Fruit fly (Drosophila melanogaster) whole organism, embryonic: Measurements from ENCODE around the gene path.
A peak's percentile ranks its signal among the peaks of the same experiment; 100 is the strongest.

Source experiments
- ATbp ChIP-seq: fragments of 200-800 bp; sonication (Bioruptor generic); optimal IDR thresholded peaks from 2 replicates; lab custom pipeline; 2017; ENCODE audit warnings: missing biosample characterization, mild to moderate bottlenecking, missing genetic modification characterization, missing genetic modification reagents
- CG10366 ChIP-seq: fragments of 200-800 bp; sonication (Bioruptor generic); IDR thresholded peaks from 2 replicates; pipeline ENCODE4 v1.3.6; 2022; ENCODE audit warnings: missing biosample characterization, missing genetic modification characterization
- CG11085 ChIP-seq: fragments of 200-800 bp; sonication (Bioruptor generic); IDR thresholded peaks from 2 replicates; pipeline ENCODE4 v1.3.6; 2022; ENCODE audit warnings: missing biosample characterization, missing genetic modification characterization
- CG12071 ChIP-seq: fragments of 200-800 bp; sonication (Bioruptor generic); optimal IDR thresholded peaks from 3 replicates; lab custom pipeline; 2018; ENCODE audit warnings: missing biosample characterization, mild to moderate bottlenecking, missing genetic modification characterization
- CG12299 ChIP-seq: fragments of 200-800 bp; sonication (Bioruptor generic); optimal IDR thresholded peaks from 2 replicates; lab custom pipeline; 2018; ENCODE audit warnings: missing biosample characterization, mild to moderate bottlenecking, missing genetic modification characterization
- CG1233 ChIP-seq: fragments of 200-800 bp; sonication (Bioruptor generic); optimal IDR thresholded peaks from 4 replicates; lab custom pipeline; 2018; ENCODE audit warnings: missing biosample characterization, mild to moderate bottlenecking, missing genetic modification characterization
- CG12391 ChIP-seq: fragments of 200-800 bp; sonication (Bioruptor generic); optimal IDR thresholded peaks from 3 replicates; lab custom pipeline; 2018; ENCODE audit warnings: missing biosample characterization, mild to moderate bottlenecking, missing genetic modification characterization, moderate library complexity
- CG12769 ChIP-seq: fragments of 200-800 bp; sonication (Bioruptor generic); optimal IDR thresholded peaks from 2 replicates; lab custom pipeline; 2019; ENCODE audit warnings: missing biosample characterization, mild to moderate bottlenecking, missing genetic modification characterization, moderate library complexity
- CG14050 ChIP-seq: fragments of 200-800 bp; sonication (Bioruptor generic); IDR thresholded peaks from 3 replicates; pipeline ENCODE4 v1.3.6; 2022; ENCODE audit warnings: missing biosample characterization, missing genetic modification characterization
- CG1603 ChIP-seq: fragments of 200-800 bp; sonication (Bioruptor generic); optimal IDR thresholded peaks from 2 replicates; lab custom pipeline; 2019; ENCODE audit warnings: missing biosample characterization, mild to moderate bottlenecking, missing genetic modification characterization, moderate library complexity
- CG18599 ChIP-seq: fragments of 200-800 bp; sonication (Bioruptor generic); optimal IDR thresholded peaks from 3 replicates; lab custom pipeline; 2017; ENCODE audit warnings: missing biosample characterization, missing genetic modification characterization, mild to moderate bottlenecking, moderate library complexity, missing genetic modification reagents
- CG2875 ChIP-seq: fragments of 200-800 bp; sonication (Bioruptor generic); optimal IDR thresholded peaks from 2 replicates; lab custom pipeline; 2017; ENCODE audit warnings: missing biosample characterization, mild to moderate bottlenecking, missing genetic modification characterization, missing genetic modification reagents
- CG4360 ChIP-seq: fragments of 200-800 bp; sonication (Bioruptor generic); IDR thresholded peaks from 2 replicates; pipeline ENCODE4 v1.3.6; 2022; ENCODE audit warnings: missing biosample characterization, missing genetic modification characterization
- CG4707 ChIP-seq: fragments of 200-800 bp; sonication (Bioruptor generic); optimal IDR thresholded peaks from 2 replicates; lab custom pipeline; 2018; ENCODE audit warnings: missing biosample characterization, mild to moderate bottlenecking, missing genetic modification characterization, moderate library complexity
- CG7963 ChIP-seq: fragments of 200-800 bp; sonication (Bioruptor generic); IDR thresholded peaks from 3 replicates; pipeline ENCODE4 v1.3.6; 2022; ENCODE audit warnings: missing biosample characterization, missing genetic modification characterization; ENCODE audit not compliant: partially characterized antibody
- CG8944 ChIP-seq: fragments of 200-800 bp; sonication (Bioruptor generic); optimal IDR thresholded peaks from 3 replicates; lab custom pipeline; 2016; ENCODE audit warnings: missing biosample characterization, missing genetic modification characterization
- CG9727 ChIP-seq: fragments of 200-800 bp; sonication (Bioruptor generic); optimal IDR thresholded peaks from 3 replicates; lab custom pipeline; 2017; ENCODE audit warnings: missing biosample characterization, mild to moderate bottlenecking, missing genetic modification characterization
- CG9797 ChIP-seq: fragments of 200-800 bp; sonication (Bioruptor generic); optimal IDR thresholded peaks from 3 replicates; lab custom pipeline; 2018; ENCODE audit warnings: missing biosample characterization, mild to moderate bottlenecking, missing genetic modification characterization
- CG9876 ChIP-seq: fragments of 200-800 bp; sonication (Bioruptor generic); optimal IDR thresholded peaks from 2 replicates; lab custom pipeline; 2016; ENCODE audit warnings: missing biosample characterization, missing genetic modification characterization
- Chrac-16 ChIP-seq: fragments of 200-800 bp; sonication (Bioruptor generic); optimal IDR thresholded peaks from 3 replicates; lab custom pipeline; 2016; ENCODE audit warnings: missing biosample characterization, missing genetic modification characterization
- Eip74EF ChIP-seq, 2 experiments: fragments of 200-800 bp in 1 of 2; fragments of >200 bp in 1 of 2; sonication (Bioruptor generic) in 1 of 2; optimal IDR thresholded peaks; 2 replicates each; lab custom pipeline; 2017 to 2019; ENCODE audit warnings: missing biosample characterization in 2 of 2, missing genetic modification characterization in 2 of 2, mild to moderate bottlenecking in 1 of 2, moderate library complexity in 1 of 2
- Fer3 ChIP-seq: fragments of 200-800 bp; sonication (Bioruptor generic); optimal IDR thresholded peaks from 2 replicates; lab custom pipeline; 2018; ENCODE audit warnings: missing biosample characterization, mild to moderate bottlenecking, missing genetic modification characterization, moderate library complexity
- HHEX ChIP-seq: fragments of 200-800 bp; sonication (Bioruptor generic); optimal IDR thresholded peaks from 3 replicates; lab custom pipeline; 2017; ENCODE audit warnings: missing biosample characterization, mild to moderate bottlenecking, missing genetic modification characterization, missing genetic modification reagents
- HmgZ ChIP-seq: fragments of 200-800 bp; sonication (Bioruptor generic); optimal IDR thresholded peaks from 2 replicates; lab custom pipeline; 2018; ENCODE audit warnings: missing biosample characterization, mild to moderate bottlenecking, missing genetic modification characterization
- Kr ChIP-seq: fragments of 200-800 bp; sonication (Bioruptor generic); optimal IDR thresholded peaks from 2 replicates; lab custom pipeline; 2017; ENCODE audit warnings: missing biosample characterization, mild to moderate bottlenecking, missing genetic modification characterization
- Lpt ChIP-seq: fragments of >200 bp; optimal IDR thresholded peaks from 2 replicates; lab custom pipeline; 2018; ENCODE audit warnings: missing biosample characterization, missing genetic modification characterization
- MBD-R2 ChIP-seq: fragments of 200-800 bp; sonication (Bioruptor generic); IDR thresholded peaks from 2 replicates; pipeline ENCODE4 v1.3.6; 2022; ENCODE audit warnings: missing biosample characterization, missing genetic modification characterization
- Med ChIP-seq: fragments of 200-800 bp; sonication (Bioruptor generic); peaks from one replicate; lab custom pipeline; 2016; ENCODE audit warnings: missing biosample characterization, missing genetic modification characterization, mild to moderate bottlenecking, inconsistent platforms, moderate library complexity
- Mes4 ChIP-seq: fragments of 200-800 bp; sonication (Bioruptor generic); optimal IDR thresholded peaks from 2 replicates; lab custom pipeline; 2016; ENCODE audit warnings: missing biosample characterization, missing genetic modification characterization
- Myb ChIP-seq: fragments of 200-800 bp; sonication (Bioruptor generic); optimal IDR thresholded peaks from 2 replicates; lab custom pipeline; 2016; ENCODE audit warnings: missing biosample characterization, missing genetic modification characterization
- Vsx1 ChIP-seq: fragments of 200-800 bp; sonication (Bioruptor generic); optimal IDR thresholded peaks from 2 replicates; lab custom pipeline; 2017; ENCODE audit warnings: missing biosample characterization, mild to moderate bottlenecking, missing genetic modification characterization, missing genetic modification reagents
- crp ChIP-seq, 2 experiments: fragments of 200-800 bp; sonication (Bioruptor generic); optimal IDR thresholded peaks; 2 replicates in 1 of 2; 3 replicates in 1 of 2; lab custom pipeline; 2017; ENCODE audit warnings: missing biosample characterization in 2 of 2, missing genetic modification characterization in 2 of 2, mild to moderate bottlenecking in 1 of 2, moderate library complexity in 1 of 2
- cwo ChIP-seq: fragments of 200-800 bp; sonication (Bioruptor generic); optimal IDR thresholded peaks from 3 replicates; lab custom pipeline; 2017; ENCODE audit warnings: missing biosample characterization, missing genetic modification characterization, mild to moderate bottlenecking, moderate library complexity, missing genetic modification reagents
- disco-r ChIP-seq: fragments of 200-800 bp; sonication (Bioruptor generic); optimal IDR thresholded peaks from 2 replicates; lab custom pipeline; 2016; ENCODE audit warnings: missing biosample characterization, missing genetic modification characterization
- ftz-f1 ChIP-seq: fragments of 200-800 bp; sonication (Bioruptor generic); optimal IDR thresholded peaks from 2 replicates; lab custom pipeline; 2016; ENCODE audit warnings: missing biosample characterization, missing genetic modification characterization
- hbn ChIP-seq: fragments of 200-800 bp; sonication (Bioruptor generic); IDR thresholded peaks from 2 replicates; pipeline ENCODE4 v1.3.6; 2022; ENCODE audit warnings: missing biosample characterization, missing genetic modification characterization; ENCODE audit not compliant: partially characterized antibody
- jumu ChIP-seq: fragments of 200-800 bp; sonication (Bioruptor generic); optimal IDR thresholded peaks from 3 replicates; lab custom pipeline; 2016; ENCODE audit warnings: missing biosample characterization, missing genetic modification characterization
- klu ChIP-seq: fragments of 200-800 bp; sonication (Bioruptor generic); IDR thresholded peaks from 2 replicates; pipeline ENCODE4 v1.3.6; 2022; ENCODE audit warnings: missing biosample characterization, missing genetic modification characterization
- lab ChIP-seq: fragments of 200-800 bp; sonication (Bioruptor generic); optimal IDR thresholded peaks from 3 replicates; lab custom pipeline; 2017; ENCODE audit warnings: missing biosample characterization, missing genetic modification characterization, mild to moderate bottlenecking, moderate library complexity, missing genetic modification reagents
- mirr ChIP-seq: fragments of 200-800 bp; sonication (Bioruptor generic); optimal IDR thresholded peaks from 3 replicates; lab custom pipeline; 2018; ENCODE audit warnings: missing biosample characterization, mild to moderate bottlenecking, missing genetic modification characterization
- nmo ChIP-seq: fragments of 200-800 bp; sonication (Bioruptor generic); optimal IDR thresholded peaks from 2 replicates; lab custom pipeline; 2018; ENCODE audit warnings: missing biosample characterization, mild to moderate bottlenecking, missing genetic modification characterization, moderate library complexity
- p53 ChIP-seq: fragments of 200-800 bp; sonication (Bioruptor generic); optimal IDR thresholded peaks from 2 replicates; lab custom pipeline; 2016; ENCODE audit warnings: missing biosample characterization, missing genetic modification characterization
- phol ChIP-seq: fragments of 200-800 bp; sonication (Bioruptor generic); optimal IDR thresholded peaks from 3 replicates; lab custom pipeline; 2018; ENCODE audit warnings: missing biosample characterization, mild to moderate bottlenecking, missing genetic modification characterization, moderate library complexity
- repo ChIP-seq: fragments of 200-800 bp; sonication (Bioruptor generic); optimal IDR thresholded peaks from 2 replicates; lab custom pipeline; 2016; ENCODE audit warnings: missing biosample characterization, missing genetic modification characterization
- schlank ChIP-seq: fragments of 200-800 bp; sonication (Bioruptor generic); optimal IDR thresholded peaks from 2 replicates; lab custom pipeline; 2018; ENCODE audit warnings: missing biosample characterization, mild to moderate bottlenecking, missing genetic modification characterization
- sens ChIP-seq: fragments of 200-800 bp; sonication (Bioruptor generic); peaks from one replicate; lab custom pipeline; 2016; ENCODE audit warnings: missing biosample characterization, missing genetic modification characterization
- slou ChIP-seq: fragments of 200-800 bp; sonication (Bioruptor generic); optimal IDR thresholded peaks from 3 replicates; lab custom pipeline; 2016; ENCODE audit warnings: missing biosample characterization, missing genetic modification characterization
- trh ChIP-seq: fragments of 200-800 bp; sonication (Bioruptor generic); optimal IDR thresholded peaks from 2 replicates; lab custom pipeline; 2016; ENCODE audit warnings: missing biosample characterization, missing genetic modification characterization
- unc-4 ChIP-seq: fragments of 200-800 bp; sonication (Bioruptor generic); IDR thresholded peaks from 2 replicates; pipeline ENCODE4 v1.3.6; 2022; ENCODE audit warnings: missing biosample characterization, missing genetic modification characterization; ENCODE audit not compliant: partially characterized antibody

The path gene

dm6 chr3L:9457619-9458092 lies 47.5 kb downstream of the path start, which contains the start of gene CG3437 (continued):
- TF ChIP-seq Vsx1 = peak; percentile 97
- peak; percentile 99 for TF ChIP-seq CG11085 (GFP tag; lab: Robert Waterston, UW)
- TF ChIP-seq lab (GFP tag; lab: Kevin White, UChicago) = peak; percentile 100
- TF ChIP-seq Lpt = no peak
- peak; percentile 99 for TF ChIP-seq CG18599 (GFP tag; lab: Kevin White, UChicago)
- peak; percentile 99 for TF ChIP-seq MBD-R2 (GFP tag; lab: Robert Waterston, UW)
- TF ChIP-seq Med (GFP tag; lab: Kevin White, UChicago) = peak; percentile 100
- peak; percentile 99 for TF ChIP-seq CG12071 (GFP tag; lab: Kevin White, UChicago)
- peak; percentile 99 for TF ChIP-seq nmo (GFP tag; lab: Kevin White, UChicago)
- peak; percentile 74 for TF ChIP-seq CG9797 (GFP tag; lab: Kevin White, UChicago)
- TF ChIP-seq CG14050 (GFP tag; lab: Robert Waterston, UW) = peak; percentile 99
- peak; percentile 100 for TF ChIP-seq sens (GFP tag; lab: Kevin White, UChicago)
- no peak for TF ChIP-seq CG7963 (GFP tag; lab: Robert Waterston, UW)
- TF ChIP-seq HmgZ (tag; lab: Kevin White, UChicago) = peak; percentile 99
- peak; percentile 97 for TF ChIP-seq Mes4
- peak; percentile 99 for TF ChIP-seq Fer3 (tag; lab: Kevin White, UChicago)
- peak; percentile 95 for TF ChIP-seq p53 (GFP tag; lab: Kevin White, UChicago)
- peak; percentile 97 for TF ChIP-seq disco-r (GFP tag; lab: Kevin White, UChicago)
- peak; percentile 99 for TF ChIP-seq CG12769 (tag; lab: Kevin White, UChicago)
- 0 out of 2 replicates have a peak, but pooled peaks have one; percentile 30 for TF ChIP-seq unc-4 (GFP tag; lab: Robert Waterston, UW)
- peak; percentile 98 for TF ChIP-seq repo
- peak; percentile 97 for TF ChIP-seq CG9876 (GFP tag; lab: Kevin White, UChicago)
- TF ChIP-seq CG4360 (GFP tag; lab: Robert Waterston, UW) = peak; percentile 91
- peak; percentile 71 for TF ChIP-seq Kr (GFP tag; lab: Kevin White, UChicago)
- TF ChIP-seq slou (GFP tag; lab: Kevin White, UChicago) = peak; percentile 95
- peak; percentile 98 for TF ChIP-seq ATbp (GFP tag; lab: Kevin White, UChicago)
- peak; percentile 46 to 92 for TF ChIP-seq crp (GFP tag; optimal IDR thresholded peaks at IDR 0.05; lab: Kevin White, UChicago)
- TF ChIP-seq CG9727 (GFP tag; lab: Kevin White, UChicago) = peak; percentile 98
- TF ChIP-seq HHEX (GFP tag; lab: Kevin White, UChicago) = peak; percentile 99
- TF ChIP-seq klu (GFP tag; lab: Robert Waterston, UW) = peak; percentile 98
- peak; percentile 93 for TF ChIP-seq trh
- TF ChIP-seq mirr (GFP tag; lab: Kevin White, UChicago) = peak; percentile 99
- TF ChIP-seq CG4707 (GFP tag; lab: Kevin White, UChicago) = peak; percentile 95
- peak; percentile 96 for TF ChIP-seq CG1603 (tag; lab: Kevin White, UChicago)
- TF ChIP-seq phol (tag; lab: Kevin White, UChicago) = peak; percentile 100
- peak; percentile 96 for TF ChIP-seq schlank
- peak; percentile 98 for TF ChIP-seq CG12391
- TF ChIP-seq Eip74EF (GFP tag; optimal IDR thresholded peaks at IDR 0.05; lab: Kevin White, UChicago) = peak in 1 of 2 experiments; percentile 96
- no peak; the same call in 1 of the 2 replicates for TF ChIP-seq hbn
- peak; percentile 98 for TF ChIP-seq Chrac-16 (GFP tag; lab: Kevin White, UChicago)
- peak; percentile 99 for TF ChIP-seq CG1233 (GFP tag; lab: Kevin White, UChicago)
- peak; percentile 96 for TF ChIP-seq CG2875 (GFP tag; lab: Kevin White, UChicago)
- TF ChIP-seq cwo = peak; percentile 97
- TF ChIP-seq ftz-f1 = peak; percentile 88
- peak; percentile 99 for TF ChIP-seq CG10366 (GFP tag; lab: Robert Waterston, UW)
- TF ChIP-seq CG12299 (tag; lab: Kevin White, UChicago) = peak; percentile 97
- peak; percentile 92 for TF ChIP-seq Myb
- TF ChIP-seq jumu = peak; percentile 99
- peak; percentile 99 for TF ChIP-seq CG8944 (GFP tag; lab: Kevin White, UChicago)
